Worm (Caenorhabditis elegans): ENCODE measurements around the gene math-16.

Gene math-16

ce11 chrII:1831883-1832388 is 46.6 kb downstream of the math-16 start, which contains the start of gene math-39:
Gene math-39, plus strand, starts transcription at chrII:1832338.
- TF ChIP-seq pag-3 (tag; optimal IDR thresholded peaks at IDR 0.05; ENCODE audit: borderline replicate concordance, insufficient read depth) (no peak), blmp-1 (tag; optimal IDR thresholded peaks at IDR 0.05) (no peak), elt-3 (tag; optimal IDR thresholded peaks at IDR 0.05) (no peak), unc-98 (GFP tag; IDR thresholded peaks at IDR 0.05) (no peak), ztf-11 (tag; optimal IDR thresholded peaks at IDR 0.05) (no peak), swsn-7 (tag; optimal IDR thresholded peaks at IDR 0.05) (no peak), alr-1 (tag; optimal IDR thresholded peaks at IDR 0.05; ENCODE audit: borderline replicate concordance) (no peak), C16A3.4 (tag; optimal IDR thresholded peaks at IDR 0.05) (no peak), fkh-8 (tag; optimal IDR thresholded peaks at IDR 0.05) (no peak), unc-86 (tag; optimal IDR thresholded peaks at IDR 0.05) (no peak), irx-1 (tag; optimal IDR thresholded peaks at IDR 0.05) (no peak), isw-1 (GFP tag; IDR thresholded peaks at IDR 0.05) (no peak), nhr-77 (tag; optimal IDR thresholded peaks at IDR 0.05) (no peak), hlh-4 (tag; optimal IDR thresholded peaks at IDR 0.05) (no peak), sptf-1 (tag; optimal IDR thresholded peaks at IDR 0.05) (no peak), jun-1 (tag; optimal IDR thresholded peaks at IDR 0.05) (no peak), F16B12.6 (tag; optimal IDR thresholded peaks at IDR 0.05) (no peak), lin-39 (tag; optimal IDR thresholded peaks at IDR 0.05) (no peak), pqm-1 (tag; optimal IDR thresholded peaks at IDR 0.05) (no peak)

- TF ChIP-seq nhr-85 (tag) (no peak), pax-3 (tag; optimal IDR thresholded peaks at IDR 0.05) (no peak), snu-23 (GFP tag; optimal IDR thresholded peaks at IDR 0.05) (no peak), tlp-1 (tag; optimal IDR thresholded peaks at IDR 0.05) (no peak), ztf-11 (tag; optimal IDR thresholded peaks at IDR 0.05) (no peak), Y116A8C.19 (tag; optimal IDR thresholded peaks at IDR 0.05; ENCODE audit: borderline replicate concordance) (no peak), elt-2 (tag; optimal IDR thresholded peaks at IDR 0.05) (peak; percentile 26), aha-1 (tag; optimal IDR thresholded peaks at IDR 0.05) (no peak), mef-2 (tag; optimal IDR thresholded peaks at IDR 0.05) (no peak), isw-1 (GFP tag; IDR thresholded peaks at IDR 0.05) (no peak), C34B4.2 (tag; optimal IDR thresholded peaks at IDR 0.05) (no peak), dsc-1 (tag; optimal IDR thresholded peaks at IDR 0.05) (no peak), efl-1 (optimal IDR thresholded peaks at IDR 0.05) (no peak), efl-1 (GFP tag; optimal IDR thresholded peaks at IDR 0.05 in 1 of 2) (peak in 1 of 2 experiments; percentile 18)
Measured at ce11 chrII:1830182-1830682, 48.3 kb downstream of the math-16 start, which contains the start of gene math-40. Gene math-40, plus strand, starts transcription at chrII:1830632.
